Worm (Caenorhabditis elegans): ENCODE results near the gene oac-50.
A peak's percentile ranks its signal among the peaks of the same experiment; 100 is the strongest.

oac-50 gene

ce11 chrV:9074360-9074834 lies 1.1 kb upstream of the oac-50 start (continued):
- peak in 1 of 6 experiments; percentile 25 for TF ChIP-seq elt-3 (tag; optimal IDR thresholded peaks at IDR 0.05)
- TF ChIP-seq zip-4 (GFP tag; optimal IDR thresholded peaks at IDR 0.05) = no peak
- TF ChIP-seq unc-30 (tag; optimal IDR thresholded peaks at IDR 0.05) = no peak
- TF ChIP-seq unc-86 (tag; optimal IDR thresholded peaks at IDR 0.05) = no peak
- no peak for TF ChIP-seq dpl-1 (GFP tag; optimal IDR thresholded peaks at IDR 0.05)
- TF ChIP-seq unc-130 (tag; optimal IDR thresholded peaks at IDR 0.05) = no peak
- no peak for TF ChIP-seq vab-15 (tag; optimal IDR thresholded peaks at IDR 0.05)
- TF ChIP-seq pqm-1 (tag; optimal IDR thresholded peaks at IDR 0.05) = no peak
- TF ChIP-seq aly-2 (tag; optimal IDR thresholded peaks at IDR 0.05) = no peak
- peak; percentile 21 for TF ChIP-seq elt-2 (tag; optimal IDR thresholded peaks at IDR 0.05)
- peak; percentile 24 for TF ChIP-seq mep-1 (tag; optimal IDR thresholded peaks at IDR 0.05)
- no peak for TF ChIP-seq F16B12.6 (tag; optimal IDR thresholded peaks at IDR 0.05)
- peak; percentile 29 for TF ChIP-seq snu-23 (GFP tag; optimal IDR thresholded peaks at IDR 0.05)
- no peak for TF ChIP-seq lir-3 (tag; optimal IDR thresholded peaks at IDR 0.05; ENCODE audit: poor library complexity)
- no peak for TF ChIP-seq ces-1 (GFP tag; optimal IDR thresholded peaks at IDR 0.05)
- TF ChIP-seq nhr-76 (tag; optimal IDR thresholded peaks at IDR 0.05) = no peak
- TF ChIP-seq ama-1 (optimal IDR thresholded peaks at IDR 0.05) = peak; percentile 64
- TF ChIP-seq jun-1 (tag; optimal IDR thresholded peaks at IDR 0.05) = no peak
- no peak for TF ChIP-seq ceh-8 (GFP tag; optimal IDR thresholded peaks at IDR 0.05)
- no peak for TF ChIP-seq isw-1 (GFP tag; IDR thresholded peaks at IDR 0.05)
- no peak for TF ChIP-seq xbp-1 (tag; optimal IDR thresholded peaks at IDR 0.05)
- TF ChIP-seq ceh-90 (tag; optimal IDR thresholded peaks at IDR 0.05) = no peak
- TF ChIP-seq nhr-84 (tag; optimal IDR thresholded peaks at IDR 0.05) = no peak
- TF ChIP-seq egl-27 (tag; optimal IDR thresholded peaks at IDR 0.05) = no peak
- TF ChIP-seq fkh-8 (tag; optimal IDR thresholded peaks at IDR 0.05) = no peak
- peak; percentile 11 for TF ChIP-seq lin-13 (GFP tag; optimal IDR thresholded peaks at IDR 0.05)
- TF ChIP-seq Y116A8C.19 (tag; optimal IDR thresholded peaks at IDR 0.05; ENCODE audit: borderline replicate concordance) = no peak
- TF ChIP-seq lin-14 (GFP tag; optimal IDR thresholded peaks at IDR 0.05) = peak; percentile 17
- peak; percentile 43 for TF ChIP-seq nhr-20 (tag; optimal IDR thresholded peaks at IDR 0.05)
- no peak for TF ChIP-seq pax-3 (tag; optimal IDR thresholded peaks at IDR 0.05)
- TF ChIP-seq unc-98 (GFP tag; IDR thresholded peaks at IDR 0.05) = no peak
- TF ChIP-seq irx-1 (tag; optimal IDR thresholded peaks at IDR 0.05) = no peak
- TF ChIP-seq nhr-11 (tag; optimal IDR thresholded peaks at IDR 0.05) = no peak
- TF ChIP-seq sox-4 (tag; optimal IDR thresholded peaks at IDR 0.05) = no peak
- TF ChIP-seq unc-62 (GFP tag; optimal IDR thresholded peaks at IDR 0.05) = no peak
- no peak for TF ChIP-seq fkh-4 (tag; optimal IDR thresholded peaks at IDR 0.05; ENCODE audit: borderline replicate concordance)
- TF ChIP-seq skn-1 (tag; optimal IDR thresholded peaks at IDR 0.05) = no peak
- no peak for TF ChIP-seq ceh-63 (GFP tag; optimal IDR thresholded peaks at IDR 0.05)
- no peak for TF ChIP-seq ztf-4 (tag; optimal IDR thresholded peaks at IDR 0.05)
- no peak for TF ChIP-seq swsn-7 (tag; optimal IDR thresholded peaks at IDR 0.05)
- peak; percentile 30 for TF ChIP-seq blmp-1 (tag; optimal IDR thresholded peaks at IDR 0.05)
- no peak for TF ChIP-seq mdl-1 (tag; optimal IDR thresholded peaks at IDR 0.05)
- TF ChIP-seq nhr-28 (tag; optimal IDR thresholded peaks at IDR 0.05) = no peak
- TF ChIP-seq ztf-11 (tag; optimal IDR thresholded peaks at IDR 0.05) = no peak
- TF ChIP-seq ets-5 (GFP tag; IDR thresholded peaks at IDR 0.05) = no peak
- no peak for TF ChIP-seq aha-1 (tag; optimal IDR thresholded peaks at IDR 0.05)
- TF ChIP-seq fos-1 (tag; optimal IDR thresholded peaks at IDR 0.05) = no peak
- TF ChIP-seq sptf-1 (tag; optimal IDR thresholded peaks at IDR 0.05) = no peak
